Fruit fly (Drosophila melanogaster): ENCODE results near the gene alpha-Est7.

- TF ChIP-seq pan (optimal IDR thresholded peaks at IDR 0.05) (no peak), CG8478 (optimal IDR thresholded peaks at IDR 0.05) (no peak)
These were observed 49.7 kb downstream of the alpha-Est7 start, which contains the start of gene CG1142 for dm6 chr3R:7473767-7474254.
